Worm (Caenorhabditis elegans) whole organism, L4/young adult: ENCODE data around the gene T25B6.4.

Source experiments
- dao-5 ChIP-seq: sonication (generic microtip); optimal IDR thresholded peaks from 2 replicates; lab custom pipeline; 2016; ENCODE audit warnings: missing genotype, missing genetic modification characterization, moderate library complexity, missing compliant biosample characterization
- him-1 ChIP-seq: sonication (generic microtip); optimal IDR thresholded peaks from 2 replicates; lab custom pipeline; 2016; ENCODE audit warnings: missing genotype, missing genetic modification reagents, missing genetic modification characterization, missing compliant biosample characterization

DNA sequence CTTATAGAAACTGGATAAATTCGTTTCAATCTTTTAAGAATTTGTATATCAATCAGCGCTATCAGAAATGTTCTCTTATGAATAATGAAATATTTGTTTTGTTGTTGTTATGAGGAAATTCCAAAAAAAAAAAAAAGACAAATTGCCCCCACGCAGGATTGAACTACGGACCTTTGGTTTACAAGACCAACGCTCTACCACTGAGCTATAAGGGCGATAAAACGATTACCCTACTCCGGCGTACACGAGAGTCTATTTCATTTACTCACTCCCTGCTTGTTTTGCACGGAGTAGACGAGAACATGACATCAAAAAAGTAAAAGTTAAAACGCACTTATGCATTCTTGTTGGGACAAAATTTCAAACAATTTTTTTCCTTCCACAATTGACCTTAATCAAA is 8.8 kb downstream of the T25B6.4 start:
- TF ChIP-seq him-1 (tag; lab: Kevin White, UChicago) (peak; percentile 38), dao-5 (tag; lab: Kevin White, UChicago) (peak; percentile 80)
